Worm (Caenorhabditis elegans): ENCODE data around the gene T04C9.2.

ce11 chrIII:5991142-5991930 lies at the start of gene T04C9.2:
- TF ChIP-seq ces-1 (GFP tag; optimal IDR thresholded peaks at IDR 0.05) (no peak), nhr-28 (tag; optimal IDR thresholded peaks at IDR 0.05) (no peak), snpc-4 (tag; optimal IDR thresholded peaks at IDR 0.05) (no peak), ztf-11 (tag; optimal IDR thresholded peaks at IDR 0.05) (no peak), pha-4 (tag; optimal IDR thresholded peaks at IDR 0.05) (no peak), mab-5 (tag; optimal IDR thresholded peaks at IDR 0.05) (no peak), ceh-43 (GFP tag; optimal IDR thresholded peaks at IDR 0.05) (no peak)

Data from whole organism, mixed stage, embryonic.